Worm (Caenorhabditis elegans) whole organism, young adult: ENCODE measurements around the gene col-34.

Experiments used
- dpff-1 ChIP-seq: sonication (generic microtip); optimal IDR thresholded peaks from 2 replicates; lab custom pipeline; 2017; ENCODE audit warnings: mild to moderate bottlenecking, missing genetic modification characterization, missing compliant biosample characterization
- repo-1 ChIP-seq: sonication (generic microtip); optimal IDR thresholded peaks from 2 replicates; lab custom pipeline; 2017; ENCODE audit warnings: mild to moderate bottlenecking, missing genetic modification characterization, missing compliant biosample characterization
- tbp1 ChIP-seq: fragments of 200-800 bp; sonication (Bioruptor generic); optimal IDR thresholded peaks from 2 replicates; lab custom pipeline; 2018; ENCODE audit warnings: mild to moderate bottlenecking, missing genetic modification characterization, missing compliant biosample characterization

ce11 chrIV:4236671-4237070 is 7.7 kb downstream of the col-34 start:
- TF ChIP-seq dpff-1 (no peak), tbp1 (GFP tag; lab: Kevin White, UChicago) (no peak), repo-1 (tag; lab: Kevin White, UChicago) (no peak)
